Worm (Caenorhabditis elegans) whole organism, midembryonic: ENCODE data around the gene srh-270.

Experiments
- T22C8.4 ChIP-seq: fragments of 200-800 bp; sonication (Bioruptor generic); IDR thresholded peaks from 2 replicates; pipeline ENCODE4 v1.3.6; 2022; ENCODE audit warnings: missing genetic modification characterization, missing compliant biosample characterization
- tab-1 ChIP-seq: fragments of 200-800 bp; sonication (Bioruptor generic); IDR thresholded peaks from 2 replicates; pipeline ENCODE4 v1.3.6; 2022; ENCODE audit warnings: missing genetic modification characterization, missing compliant biosample characterization

DNA sequence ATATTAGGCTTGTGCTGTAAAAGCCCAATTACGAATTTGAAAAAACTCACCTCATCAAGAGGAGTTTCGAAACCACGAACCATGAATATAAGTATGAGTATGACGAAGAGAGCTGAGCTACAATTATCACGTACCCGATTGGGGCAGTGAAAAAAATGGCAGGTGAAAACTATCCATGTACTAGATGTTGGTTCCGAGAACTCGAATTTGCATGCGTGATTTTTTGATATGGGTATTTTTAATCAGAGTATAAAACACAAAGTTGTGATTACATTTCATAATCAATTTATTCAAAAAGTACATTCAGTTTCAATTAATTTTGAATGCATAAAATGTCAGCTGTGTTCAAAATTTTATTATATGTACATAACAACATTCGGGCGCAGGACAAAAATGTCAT lies 47.5 kb downstream of the srh-270 start, which contains the start of gene F54E2.9:
- TF ChIP-seq T22C8.4 (GFP tag; lab: Robert Waterston, UW) (no peak), tab-1 (GFP tag; lab: Robert Waterston, UW) (no peak)
